Fruit fly (Drosophila melanogaster) whole organism, embryonic: Measurements from ENCODE around the gene CG33108.

Experiments used
- Abd-B ChIP-seq: fragments of 200-800 bp; sonication (Bioruptor generic); optimal IDR thresholded peaks from 2 replicates; lab custom pipeline; 2018; ENCODE audit warnings: missing biosample characterization, mild to moderate bottlenecking, missing genetic modification characterization, moderate library complexity
- C15 ChIP-seq: fragments of 200-800 bp; sonication (Bioruptor generic); IDR thresholded peaks from 3 replicates; pipeline ENCODE4 v1.3.6; 2022; ENCODE audit warnings: missing biosample characterization, missing genetic modification characterization
- CG10209 ChIP-seq: fragments of 200-800 bp; sonication (Bioruptor generic); optimal IDR thresholded peaks from 3 replicates; lab custom pipeline; 2017; ENCODE audit warnings: missing biosample characterization, mild to moderate bottlenecking, missing genetic modification characterization, missing genetic modification reagents
- CG10462 ChIP-seq: fragments of 200-800 bp; sonication (Bioruptor generic); optimal IDR thresholded peaks from 2 replicates; lab custom pipeline; 2016; ENCODE audit warnings: missing biosample characterization, missing genetic modification characterization
- CG10654 ChIP-seq: fragments of 200-800 bp; sonication (Bioruptor generic); optimal IDR thresholded peaks from 2 replicates; lab custom pipeline; 2016; ENCODE audit warnings: missing biosample characterization, missing genetic modification characterization
- CG1233 ChIP-seq: fragments of 200-800 bp; sonication (Bioruptor generic); optimal IDR thresholded peaks from 4 replicates; lab custom pipeline; 2018; ENCODE audit warnings: missing biosample characterization, mild to moderate bottlenecking, missing genetic modification characterization
- CG12391 ChIP-seq: fragments of 200-800 bp; sonication (Bioruptor generic); optimal IDR thresholded peaks from 3 replicates; lab custom pipeline; 2018; ENCODE audit warnings: missing biosample characterization, mild to moderate bottlenecking, missing genetic modification characterization, moderate library complexity
- CG13287 ChIP-seq: fragments of 200-800 bp; sonication (Bioruptor generic); IDR thresholded peaks from 2 replicates; pipeline ENCODE4 v1.3.6; 2022; ENCODE audit warnings: missing biosample characterization, missing genetic modification characterization; ENCODE audit not compliant: partially characterized antibody
- CG13424 ChIP-seq: fragments of 200-800 bp; sonication (Bioruptor generic); optimal IDR thresholded peaks from 2 replicates; lab custom pipeline; 2019; ENCODE audit warnings: missing biosample characterization, mild to moderate bottlenecking, missing genetic modification characterization, moderate library complexity
- CG14441 ChIP-seq: fragments of 200-800 bp; sonication (Bioruptor generic); IDR thresholded peaks from 2 replicates; pipeline ENCODE4 v1.3.6; 2022; ENCODE audit warnings: missing biosample characterization, missing genetic modification characterization
- CG14965 ChIP-seq: fragments of 200-800 bp; sonication (Bioruptor generic); optimal IDR thresholded peaks from 2 replicates; lab custom pipeline; 2016; ENCODE audit warnings: missing biosample characterization, missing genetic modification characterization, borderline replicate concordance
- CG1603 ChIP-seq: fragments of 200-800 bp; sonication (Bioruptor generic); optimal IDR thresholded peaks from 2 replicates; lab custom pipeline; 2019; ENCODE audit warnings: missing biosample characterization, mild to moderate bottlenecking, missing genetic modification characterization, moderate library complexity
- CG17186 ChIP-seq: fragments of 200-800 bp; sonication (Bioruptor generic); optimal IDR thresholded peaks from 3 replicates; lab custom pipeline; 2017; ENCODE audit warnings: missing biosample characterization, missing genetic modification reagents, missing genetic modification characterization
- CG17359 ChIP-seq: fragments of 200-800 bp; sonication (Bioruptor generic); optimal IDR thresholded peaks from 3 replicates; lab custom pipeline; 2018; ENCODE audit warnings: missing biosample characterization, mild to moderate bottlenecking, missing genetic modification characterization, moderate library complexity
- CG17912 ChIP-seq: fragments of 200-800 bp; sonication (Bioruptor generic); optimal IDR thresholded peaks from 2 replicates; lab custom pipeline; 2018; ENCODE audit warnings: missing biosample characterization, mild to moderate bottlenecking, missing genetic modification characterization
- CG18011 ChIP-seq: fragments of 200-800 bp; sonication (Bioruptor generic); optimal IDR thresholded peaks from 2 replicates; lab custom pipeline; 2017; ENCODE audit warnings: missing biosample characterization, missing genetic modification characterization, mild to moderate bottlenecking, moderate library complexity, missing genotype
- CG31441 ChIP-seq: fragments of 200-800 bp; sonication (Bioruptor generic); IDR thresholded peaks from 2 replicates; pipeline ENCODE4 v1.3.6; 2022; ENCODE audit warnings: missing biosample characterization, missing genetic modification characterization
- CG3163 ChIP-seq: fragments of 200-800 bp; sonication (Bioruptor generic); optimal IDR thresholded peaks from 3 replicates; lab custom pipeline; 2016; ENCODE audit warnings: missing biosample characterization, missing genetic modification characterization
- CG43689 ChIP-seq: fragments of 200-800 bp; sonication (Bioruptor generic); IDR thresholded peaks from 2 replicates; pipeline ENCODE4 v1.3.6; 2022; ENCODE audit warnings: missing biosample characterization, missing genetic modification characterization
- CG5953 ChIP-seq: fragments of 200-800 bp; sonication (Bioruptor generic); IDR thresholded peaks from 2 replicates; pipeline ENCODE4 v1.3.6; 2022; ENCODE audit warnings: missing biosample characterization, missing genetic modification characterization
- CG6654 ChIP-seq: fragments of 200-800 bp; sonication (Bioruptor generic); optimal IDR thresholded peaks from 2 replicates; lab custom pipeline; 2017; ENCODE audit warnings: missing biosample characterization, mild to moderate bottlenecking, missing genetic modification characterization
- CG6683 ChIP-seq: fragments of 200-800 bp; sonication (Bioruptor generic); optimal IDR thresholded peaks from 2 replicates; lab custom pipeline; 2017; ENCODE audit warnings: missing biosample characterization, mild to moderate bottlenecking, missing genetic modification characterization, missing genetic modification reagents
- CG6813 ChIP-seq: fragments of 200-800 bp; sonication (Bioruptor generic); optimal IDR thresholded peaks from 2 replicates; lab custom pipeline; 2017; ENCODE audit warnings: missing biosample characterization, missing genetic modification characterization, mild to moderate bottlenecking, moderate library complexity, missing genetic modification reagents
- CG7786 ChIP-seq: fragments of 200-800 bp; sonication (Bioruptor generic); optimal IDR thresholded peaks from 2 replicates; lab custom pipeline; 2016; ENCODE audit warnings: missing biosample characterization, missing genetic modification characterization
- CG7839 ChIP-seq: fragments of 200-800 bp; sonication (Bioruptor generic); optimal IDR thresholded peaks from 3 replicates; lab custom pipeline; 2018; ENCODE audit warnings: missing biosample characterization, mild to moderate bottlenecking, missing genetic modification characterization, moderate library complexity
- HHEX ChIP-seq: fragments of 200-800 bp; sonication (Bioruptor generic); optimal IDR thresholded peaks from 3 replicates; lab custom pipeline; 2017; ENCODE audit warnings: missing biosample characterization, mild to moderate bottlenecking, missing genetic modification characterization, missing genetic modification reagents
- Hr51 ChIP-seq, 2 experiments: fragments of 200-800 bp; sonication (Bioruptor generic); optimal IDR thresholded peaks; 2 replicates in 1 of 2; 3 replicates in 1 of 2; lab custom pipeline; 2016 to 2018; ENCODE audit warnings: missing biosample characterization in 2 of 2, missing genetic modification characterization in 2 of 2, mild to moderate bottlenecking in 1 of 2, moderate library complexity in 1 of 2
- Mrtf ChIP-seq: fragments of 200-800 bp; sonication (Bioruptor generic); IDR thresholded peaks from 3 replicates; pipeline ENCODE4 v1.3.6; 2022; ENCODE audit warnings: missing biosample characterization, missing genetic modification characterization
- NfI ChIP-seq: fragments of 200-800 bp; sonication (Bioruptor generic); optimal IDR thresholded peaks from 3 replicates; lab custom pipeline; 2018; ENCODE audit warnings: missing biosample characterization, mild to moderate bottlenecking, missing genetic modification characterization, moderate library complexity
- Oli ChIP-seq: fragments of 200-800 bp; sonication (Bioruptor generic); optimal IDR thresholded peaks from 2 replicates; lab custom pipeline; 2018; ENCODE audit warnings: missing biosample characterization, mild to moderate bottlenecking, missing genetic modification characterization, moderate library complexity
- Sry-β ChIP-seq: fragments of 200-800 bp; sonication (Bioruptor generic); optimal IDR thresholded peaks from 2 replicates; lab custom pipeline; 2018; ENCODE audit warnings: missing biosample characterization, mild to moderate bottlenecking, missing genetic modification characterization, moderate library complexity
- abd-A ChIP-seq: fragments of 200-800 bp; sonication (Bioruptor generic); optimal IDR thresholded peaks from 3 replicates; lab custom pipeline; 2019; ENCODE audit warnings: missing biosample characterization, mild to moderate bottlenecking, missing genetic modification characterization, moderate library complexity
- al ChIP-seq: fragments of 200-800 bp; sonication (Bioruptor generic); IDR thresholded peaks from 2 replicates; pipeline ENCODE4 v1.3.6; 2022; ENCODE audit warnings: missing biosample characterization, missing genetic modification characterization
- dati ChIP-seq: fragments of 200-800 bp; sonication (Bioruptor generic); IDR thresholded peaks from 2 replicates; pipeline ENCODE4 v1.3.6; 2022; ENCODE audit warnings: missing biosample characterization, missing genetic modification characterization
- dmrt99B ChIP-seq: fragments of 200-800 bp; sonication (Bioruptor generic); optimal IDR thresholded peaks from 2 replicates; lab custom pipeline; 2018; ENCODE audit warnings: missing biosample characterization, mild to moderate bottlenecking, missing genetic modification characterization, moderate library complexity
- eve ChIP-seq, 2 experiments: fragments of >200 bp; optimal IDR thresholded peaks; 2 replicates each; lab custom pipeline; 2017; ENCODE audit warnings: missing biosample characterization in 2 of 2, missing genetic modification characterization in 2 of 2
- gcm2 ChIP-seq: fragments of 200-800 bp; sonication (Bioruptor generic); optimal IDR thresholded peaks from 2 replicates; lab custom pipeline; 2016; ENCODE audit warnings: missing biosample characterization, missing genetic modification characterization
- nerfin-1 ChIP-seq: fragments of 200-800 bp; sonication (Bioruptor generic); optimal IDR thresholded peaks from 3 replicates; lab custom pipeline; 2019; ENCODE audit warnings: missing biosample characterization, mild to moderate bottlenecking, missing genetic modification characterization, moderate library complexity
- odd ChIP-seq: fragments of 200-800 bp; sonication (Bioruptor generic); optimal IDR thresholded peaks from 2 replicates; lab custom pipeline; 2017; ENCODE audit warnings: missing biosample characterization, mild to moderate bottlenecking, missing genetic modification characterization
- pnt ChIP-seq: fragments of 200-800 bp; sonication (Bioruptor generic); optimal IDR thresholded peaks from 3 replicates; lab custom pipeline; 2016; ENCODE audit warnings: missing biosample characterization, missing genetic modification characterization
- schlank ChIP-seq: fragments of 200-800 bp; sonication (Bioruptor generic); optimal IDR thresholded peaks from 2 replicates; lab custom pipeline; 2018; ENCODE audit warnings: missing biosample characterization, mild to moderate bottlenecking, missing genetic modification characterization
- sisA ChIP-seq: fragments of 200-800 bp; sonication (Bioruptor generic); IDR thresholded peaks from 2 replicates; pipeline ENCODE4 v1.3.6; 2022; ENCODE audit warnings: missing biosample characterization, missing genetic modification characterization
- slbo ChIP-seq: fragments of 200-800 bp; sonication (Bioruptor generic); IDR thresholded peaks from 2 replicates; pipeline ENCODE4 v1.3.6; 2022; ENCODE audit warnings: missing biosample characterization, missing genetic modification characterization
- tio ChIP-seq: fragments of 200-800 bp; sonication (Bioruptor generic); optimal IDR thresholded peaks from 2 replicates; lab custom pipeline; 2017; ENCODE audit warnings: missing biosample characterization, missing genetic modification characterization, inconsistent platforms
- ttk ChIP-seq: fragments of 200-800 bp; sonication (Bioruptor generic); IDR thresholded peaks from 2 replicates; pipeline ENCODE4 v2.1.2; 2022; ENCODE audit warnings: missing biosample characterization, missing genetic modification characterization
- unc-4 ChIP-seq: fragments of 200-800 bp; sonication (Bioruptor generic); IDR thresholded peaks from 2 replicates; pipeline ENCODE4 v1.3.6; 2022; ENCODE audit warnings: missing biosample characterization, missing genetic modification characterization; ENCODE audit not compliant: partially characterized antibody
- wor ChIP-seq: fragments of 200-800 bp; sonication (Bioruptor generic); IDR thresholded peaks from 2 replicates; pipeline ENCODE4 v1.3.6; 2022; ENCODE audit warnings: missing biosample characterization, missing genetic modification characterization

Gene CG33108

dm6 chr3R:23992823-23993797 is 2.3 kb upstream of the CG33108 start, which contains the start of the genes Epp and Rab7 (continued):
- TF ChIP-seq CG6683 (GFP tag; lab: Kevin White, UChicago), result peak; percentile 32
- peak; percentile 51 for TF ChIP-seq NfI (GFP tag; lab: Kevin White, UChicago)
- TF ChIP-seq wor (GFP tag; lab: Robert Waterston, UW), result no peak
- no peak for TF ChIP-seq dati (GFP tag; lab: Robert Waterston, UW)
- TF ChIP-seq CG17359 (tag; lab: Kevin White, UChicago), result no peak
- peak; percentile 88 for TF ChIP-seq nerfin-1 (tag; lab: Kevin White, UChicago)
- no peak for TF ChIP-seq CG14965 (GFP tag; lab: Kevin White, UChicago)
- TF ChIP-seq Hr51 (GFP tag; optimal IDR thresholded peaks at IDR 0.05; lab: Kevin White, UChicago), result peak in 1 of 2 experiments; percentile 52
- TF ChIP-seq Oli, result no peak
- TF ChIP-seq CG43689 (GFP tag; lab: Robert Waterston, UW), result no peak
- peak; percentile 71 for TF ChIP-seq CG1603 (tag; lab: Kevin White, UChicago)
- TF ChIP-seq CG18011 (GFP tag; lab: Kevin White, UChicago), result no peak
- TF ChIP-seq unc-4 (GFP tag; lab: Robert Waterston, UW), result peak; percentile 95
- TF ChIP-seq dmrt99B (tag; lab: Kevin White, UChicago), result no peak
- TF ChIP-seq al (GFP tag; lab: Robert Waterston, UW), result 0 out of 2 replicates have a peak, but pooled peaks have one; percentile 22
- TF ChIP-seq slbo (GFP tag; lab: Robert Waterston, UW), result peak; percentile 71
- TF ChIP-seq CG7786 (GFP tag; lab: Kevin White, UChicago), result peak; percentile 23
- 0 out of 2 replicates have a peak, but pooled peaks have one; percentile 45 for TF ChIP-seq CG5953 (GFP tag; lab: Robert Waterston, UW)
- no peak; the same call in 1 of the 2 replicates for TF ChIP-seq CG31441 (GFP tag; lab: Robert Waterston, UW)
- no peak for TF ChIP-seq C15 (GFP tag; lab: Robert Waterston, UW)
- peak; percentile 56 for TF ChIP-seq CG3163 (GFP tag; lab: Kevin White, UChicago)
- peak; percentile 23 for TF ChIP-seq Sry-β (GFP tag; lab: Kevin White, UChicago)
- TF ChIP-seq schlank (tag; lab: Kevin White, UChicago), result no peak
- no peak for TF ChIP-seq abd-A
- TF ChIP-seq HHEX (GFP tag; lab: Kevin White, UChicago), result peak; percentile 23
- TF ChIP-seq sisA (GFP tag; lab: Robert Waterston, UW), result peak; percentile 22; the same call in 1 of the 2 replicates
- no peak for TF ChIP-seq pnt
- no peak for TF ChIP-seq CG14441
- TF ChIP-seq CG10209 (GFP tag; lab: Kevin White, UChicago), result no peak
- no peak for TF ChIP-seq ttk (GFP tag; lab: Robert Waterston, UW)
- peak; percentile 91 for TF ChIP-seq CG13287 (GFP tag; lab: Robert Waterston, UW)
- no peak for TF ChIP-seq eve (GFP tag; optimal IDR thresholded peaks at IDR 0.05; lab: Kevin White, UChicago)
- TF ChIP-seq Mrtf (GFP tag; lab: Robert Waterston, UW), result no peak
- TF ChIP-seq CG10462 (GFP tag; lab: Kevin White, UChicago), result no peak
- peak; percentile 12 for TF ChIP-seq odd (GFP tag; lab: Kevin White, UChicago)
- TF ChIP-seq CG6654 (GFP tag; lab: Kevin White, UChicago), result no peak
- TF ChIP-seq gcm2 (GFP tag; lab: Kevin White, UChicago), result no peak
- peak; percentile 40 for TF ChIP-seq CG12391 (tag; lab: Kevin White, UChicago)
- TF ChIP-seq tio (GFP tag; lab: Kevin White, UChicago), result no peak
- no peak for TF ChIP-seq CG6813 (GFP tag; lab: Kevin White, UChicago)
- peak; percentile 12 for TF ChIP-seq CG1233 (GFP tag; lab: Kevin White, UChicago)
- TF ChIP-seq CG13424 (tag; lab: Kevin White, UChicago), result peak; percentile 19
- no peak for TF ChIP-seq CG7839 (tag; lab: Kevin White, UChicago)
- peak; percentile 22 for TF ChIP-seq CG17912
- TF ChIP-seq CG10654 (GFP tag; lab: Kevin White, UChicago), result peak; percentile 30
- no peak for TF ChIP-seq Abd-B (GFP tag; lab: Kevin White, UChicago)
- TF ChIP-seq CG17186 (GFP tag; lab: Kevin White, UChicago), result peak; percentile 88
